Fruit fly (Drosophila melanogaster) whole organism, pupa: Measurements from ENCODE around the gene alt.

ENCODE experiments used
- CG32121 ChIP-seq: fragments of 200-800 bp; sonication (Bioruptor generic); IDR thresholded peaks from 2 replicates; pipeline ENCODE4 v1.3.6; 2022; ENCODE audit warnings: missing biosample characterization, missing genetic modification characterization
- CG8159 ChIP-seq: fragments of 200-800 bp; sonication (Bioruptor generic); optimal IDR thresholded peaks from 3 replicates; lab custom pipeline; 2018; ENCODE audit warnings: missing biosample characterization, mild to moderate bottlenecking, missing genetic modification characterization, moderate library complexity
- Pif1B ChIP-seq: fragments of 200-800 bp; sonication (Bioruptor generic); optimal IDR thresholded peaks from 3 replicates; lab custom pipeline; 2016; ENCODE audit warnings: missing biosample characterization, missing genetic modification characterization
- fd96Ca ChIP-seq: fragments of 200-800 bp; sonication (Bioruptor generic); IDR thresholded peaks from 3 replicates; pipeline ENCODE4 v1.3.6; 2022; ENCODE audit warnings: missing biosample characterization, missing genetic modification characterization

dm6 chr3R:17678138-17678873, 4.0 kb downstream of the alt start:
- TF ChIP-seq CG8159 (tag; lab: Kevin White, UChicago) = no peak
- TF ChIP-seq fd96Ca = no peak
- TF ChIP-seq Pif1B (GFP tag; lab: Kevin White, UChicago) = no peak
- TF ChIP-seq CG32121 (GFP tag; lab: Robert Waterston, UW) = no peak
